Fruit fly (Drosophila melanogaster) S2 (cell line): ENCODE measurements around the gene Cog4.

ENCODE experiments used
- CG8478 ChIP-seq: fragments of >200 bp; optimal IDR thresholded peaks from 2 replicates; lab custom pipeline; 2018
- CTCF ChIP-seq, 2 experiments: fragments of >200 bp; optimal IDR thresholded peaks; 2 replicates each; lab custom pipeline; 2018

- no peak for TF ChIP-seq CTCF (optimal IDR thresholded peaks at IDR 0.05; lab: Kevin White, UChicago)
- TF ChIP-seq CG8478: no peak
Measured at dm6 chr2L:10455944-10456520, 32.4 kb downstream of the Cog4 start.
